Fruit fly (Drosophila melanogaster) whole organism, embryonic: Measurements from ENCODE around the gene mxc.
A peak's percentile ranks its signal among the peaks of the same experiment; 100 is the strongest.

Experiments
- Adf1 ChIP-seq: fragments of 200-800 bp; sonication (Bioruptor generic); IDR thresholded peaks from 2 replicates; pipeline ENCODE4 v1.3.6; 2022; ENCODE audit warnings: missing biosample characterization, missing genetic modification characterization
- BEAF-32 ChIP-seq: fragments of 200-800 bp; sonication (Bioruptor generic); optimal IDR thresholded peaks from 3 replicates; lab custom pipeline; 2017; ENCODE audit warnings: missing biosample characterization, missing genetic modification characterization, mild to moderate bottlenecking, moderate library complexity, missing genetic modification reagents
- Blimp-1 ChIP-seq: fragments of 200-800 bp; sonication (Bioruptor generic); optimal IDR thresholded peaks from 3 replicates; lab custom pipeline; 2018; ENCODE audit warnings: missing biosample characterization, missing genetic modification characterization, mild to moderate bottlenecking, moderate library complexity, missing genetic modification reagents
- BtbVII ChIP-seq: fragments of 200-800 bp; sonication (Bioruptor generic); optimal IDR thresholded peaks from 3 replicates; lab custom pipeline; 2017; ENCODE audit warnings: missing biosample characterization, mild to moderate bottlenecking, missing genetic modification characterization
- CG10147 ChIP-seq: fragments of 200-800 bp; sonication (Bioruptor generic); optimal IDR thresholded peaks from 2 replicates; lab custom pipeline; 2019; ENCODE audit warnings: missing biosample characterization, mild to moderate bottlenecking, missing genetic modification characterization, moderate library complexity
- CG10209 ChIP-seq: fragments of 200-800 bp; sonication (Bioruptor generic); optimal IDR thresholded peaks from 3 replicates; lab custom pipeline; 2017; ENCODE audit warnings: missing biosample characterization, mild to moderate bottlenecking, missing genetic modification characterization, missing genetic modification reagents
- CG10959 ChIP-seq: fragments of 200-800 bp; sonication (Bioruptor generic); IDR thresholded peaks from 2 replicates; pipeline ENCODE4 v1.3.6; 2022; ENCODE audit warnings: missing biosample characterization, missing genetic modification characterization
- CG1647 ChIP-seq: fragments of 200-800 bp; sonication (Bioruptor generic); optimal IDR thresholded peaks from 3 replicates; lab custom pipeline; 2016; ENCODE audit warnings: missing biosample characterization, missing genetic modification characterization
- CG2120 ChIP-seq: fragments of 200-800 bp; sonication (Bioruptor generic); optimal IDR thresholded peaks from 3 replicates; lab custom pipeline; 2016; ENCODE audit warnings: missing biosample characterization, missing genetic modification characterization
- CG34224 ChIP-seq: fragments of 200-800 bp; sonication (Bioruptor generic); IDR thresholded peaks from 3 replicates; pipeline ENCODE4 v1.3.6; 2022; ENCODE audit warnings: missing biosample characterization, missing genetic modification characterization; ENCODE audit not compliant: partially characterized antibody
- CG4820 ChIP-seq: fragments of 200-800 bp; sonication (Bioruptor generic); optimal IDR thresholded peaks from 3 replicates; lab custom pipeline; 2016; ENCODE audit warnings: missing biosample characterization, missing genetic modification characterization
- CG5245 ChIP-seq: fragments of 200-800 bp; sonication (Bioruptor generic); optimal IDR thresholded peaks from 3 replicates; lab custom pipeline; 2016; ENCODE audit warnings: missing biosample characterization, missing genetic modification characterization
- CG7556 ChIP-seq: fragments of 200-800 bp; sonication (Bioruptor generic); optimal IDR thresholded peaks from 2 replicates; lab custom pipeline; 2017; ENCODE audit warnings: missing biosample characterization, mild to moderate bottlenecking, missing genetic modification characterization
- CG9727 ChIP-seq: fragments of 200-800 bp; sonication (Bioruptor generic); optimal IDR thresholded peaks from 3 replicates; lab custom pipeline; 2017; ENCODE audit warnings: missing biosample characterization, mild to moderate bottlenecking, missing genetic modification characterization
- CHES-1-like ChIP-seq: fragments of 200-800 bp; sonication (Bioruptor generic); optimal IDR thresholded peaks from 2 replicates; lab custom pipeline; 2016; ENCODE audit warnings: missing biosample characterization, missing genetic modification characterization
- Chrac-16 ChIP-seq: fragments of 200-800 bp; sonication (Bioruptor generic); optimal IDR thresholded peaks from 3 replicates; lab custom pipeline; 2016; ENCODE audit warnings: missing biosample characterization, missing genetic modification characterization
- Dp ChIP-seq: fragments of 200-800 bp; sonication (Bioruptor generic); optimal IDR thresholded peaks from 2 replicates; lab custom pipeline; 2018; ENCODE audit warnings: missing biosample characterization, mild to moderate bottlenecking, missing genetic modification characterization, moderate library complexity
- Ets97D ChIP-seq: fragments of 200-800 bp; sonication (Bioruptor generic); optimal IDR thresholded peaks from 3 replicates; lab custom pipeline; 2016; ENCODE audit warnings: missing biosample characterization, missing genetic modification characterization
- Gug ChIP-seq: fragments of 200-800 bp; sonication (Bioruptor generic); IDR thresholded peaks from 4 replicates; pipeline ENCODE4 v1.3.6; 2022; ENCODE audit warnings: missing biosample characterization, missing genetic modification characterization
- HLHmδ ChIP-seq: fragments of 200-800 bp; sonication (Bioruptor generic); optimal IDR thresholded peaks from 2 replicates; lab custom pipeline; 2018; ENCODE audit warnings: missing biosample characterization, mild to moderate bottlenecking, missing genetic modification characterization, moderate library complexity
- Hand ChIP-seq: fragments of 200-800 bp; sonication (Bioruptor generic); optimal IDR thresholded peaks from 2 replicates; lab custom pipeline; 2017; ENCODE audit warnings: mild to moderate bottlenecking, missing biosample characterization, missing genetic modification reagents, missing genetic modification characterization
- Mad ChIP-seq: fragments of 200-800 bp; sonication (Bioruptor generic); optimal IDR thresholded peaks from 2 replicates; lab custom pipeline; 2016; ENCODE audit warnings: missing biosample characterization, missing genetic modification characterization
- Oli ChIP-seq: fragments of 200-800 bp; sonication (Bioruptor generic); optimal IDR thresholded peaks from 2 replicates; lab custom pipeline; 2018; ENCODE audit warnings: missing biosample characterization, mild to moderate bottlenecking, missing genetic modification characterization, moderate library complexity
- Pdp1 ChIP-seq, 2 experiments: fragments of 200-800 bp; sonication (Bioruptor generic); optimal IDR thresholded peaks; 3 replicates each; lab custom pipeline; 2016; ENCODE audit warnings: missing biosample characterization in 2 of 2, missing genetic modification characterization in 2 of 2, mild to moderate bottlenecking in 1 of 2, moderate library complexity in 1 of 2
- Ravus ChIP-seq: fragments of 200-800 bp; sonication (Bioruptor generic); IDR thresholded peaks from 2 replicates; pipeline ENCODE4 v1.3.6; 2022; ENCODE audit warnings: missing biosample characterization, missing genetic modification characterization
- Side ChIP-seq: fragments of 200-800 bp; sonication (Bioruptor generic); optimal IDR thresholded peaks from 2 replicates; lab custom pipeline; 2016; ENCODE audit warnings: missing biosample characterization, missing genetic modification characterization
- TFAM ChIP-seq: fragments of 200-800 bp; sonication (Bioruptor generic); optimal IDR thresholded peaks from 2 replicates; lab custom pipeline; 2017; ENCODE audit warnings: missing biosample characterization, missing genetic modification characterization, inconsistent platforms
- ap ChIP-seq: fragments of 200-800 bp; sonication (Bioruptor generic); IDR thresholded peaks from 2 replicates; pipeline ENCODE4 v1.3.6; 2022; ENCODE audit warnings: missing biosample characterization, missing genetic modification characterization
- az2 ChIP-seq: fragments of 200-800 bp; sonication (Bioruptor generic); optimal IDR thresholded peaks from 3 replicates; lab custom pipeline; 2016; ENCODE audit warnings: missing biosample characterization, missing genetic modification characterization
- chinmo ChIP-seq: fragments of 200-800 bp; sonication (Bioruptor generic); IDR thresholded peaks from 4 replicates; pipeline ENCODE4 v1.3.6; 2022; ENCODE audit warnings: missing biosample characterization, missing genetic modification characterization; ENCODE audit not compliant: partially characterized antibody
- ci ChIP-seq: fragments of 200-800 bp; sonication (Bioruptor generic); IDR thresholded peaks from 3 replicates; pipeline ENCODE4 v1.3.6; 2022; ENCODE audit warnings: missing biosample characterization, missing genetic modification characterization
- corto ChIP-seq: fragments of 200-800 bp; sonication (Bioruptor generic); optimal IDR thresholded peaks from 2 replicates; lab custom pipeline; 2016; ENCODE audit warnings: missing biosample characterization, mild to moderate bottlenecking, missing genetic modification characterization, moderate library complexity
- crol ChIP-seq: fragments of 200-800 bp; sonication (Bioruptor generic); IDR thresholded peaks from 2 replicates; pipeline ENCODE4 v1.3.6; 2022; ENCODE audit warnings: missing biosample characterization, missing genetic modification characterization
- cwo ChIP-seq: fragments of 200-800 bp; sonication (Bioruptor generic); optimal IDR thresholded peaks from 3 replicates; lab custom pipeline; 2017; ENCODE audit warnings: missing biosample characterization, missing genetic modification characterization, mild to moderate bottlenecking, moderate library complexity, missing genetic modification reagents
- fd96Cb ChIP-seq: fragments of 200-800 bp; sonication (Bioruptor generic); optimal IDR thresholded peaks from 2 replicates; lab custom pipeline; 2018; ENCODE audit warnings: missing biosample characterization, mild to moderate bottlenecking, missing genetic modification characterization, moderate library complexity
- insv ChIP-seq, 2 experiments: fragments of 200-800 bp; sonication (Bioruptor generic); optimal IDR thresholded peaks; 3 replicates each; lab custom pipeline; 2016 to 2018; ENCODE audit warnings: missing biosample characterization in 2 of 2, missing genetic modification characterization in 2 of 2
- mirr ChIP-seq: fragments of 200-800 bp; sonication (Bioruptor generic); optimal IDR thresholded peaks from 3 replicates; lab custom pipeline; 2018; ENCODE audit warnings: missing biosample characterization, mild to moderate bottlenecking, missing genetic modification characterization
- odd ChIP-seq: fragments of 200-800 bp; sonication (Bioruptor generic); optimal IDR thresholded peaks from 2 replicates; lab custom pipeline; 2017; ENCODE audit warnings: missing biosample characterization, mild to moderate bottlenecking, missing genetic modification characterization
- phol ChIP-seq: fragments of 200-800 bp; sonication (Bioruptor generic); optimal IDR thresholded peaks from 3 replicates; lab custom pipeline; 2018; ENCODE audit warnings: missing biosample characterization, mild to moderate bottlenecking, missing genetic modification characterization, moderate library complexity
- ranshi ChIP-seq: fragments of 200-800 bp; sonication (Bioruptor generic); IDR thresholded peaks from 2 replicates; pipeline ENCODE4 v1.3.6; 2022; ENCODE audit warnings: missing biosample characterization, missing genetic modification characterization
- run ChIP-seq: fragments of 200-800 bp; sonication (Bioruptor generic); optimal IDR thresholded peaks from 3 replicates; lab custom pipeline; 2018; ENCODE audit warnings: missing biosample characterization, mild to moderate bottlenecking, missing genetic modification characterization
- sens-2 ChIP-seq: fragments of 200-800 bp; sonication (Bioruptor generic); IDR thresholded peaks from 2 replicates; pipeline ENCODE4 v1.3.6; 2022; ENCODE audit warnings: missing biosample characterization, missing genetic modification characterization
- slbo ChIP-seq: fragments of 200-800 bp; sonication (Bioruptor generic); IDR thresholded peaks from 2 replicates; pipeline ENCODE4 v1.3.6; 2022; ENCODE audit warnings: missing biosample characterization, missing genetic modification characterization
- sug ChIP-seq: fragments of 200-800 bp; optimal IDR thresholded peaks from 2 replicates; lab custom pipeline; 2019; ENCODE audit warnings: missing biosample characterization, mild to moderate bottlenecking, missing genetic modification characterization, moderate library complexity
- wdn ChIP-seq: fragments of 200-800 bp; sonication (Bioruptor generic); IDR thresholded peaks from 2 replicates; pipeline ENCODE4 v1.3.6; 2022; ENCODE audit warnings: missing biosample characterization, missing genetic modification characterization

Gene mxc

dm6 chrX:9226837-9227236 is 16.4 kb downstream of the mxc start, which contains the start of gene Gr8a:
Gene Gr8a (plus strand): TSS chrX:9227137.
- no peak for TF ChIP-seq Mad
- TF ChIP-seq HLHmδ (GFP tag; lab: Kevin White, UChicago): no peak
- TF ChIP-seq mirr (GFP tag; lab: Kevin White, UChicago): no peak
- no peak for TF ChIP-seq cwo (GFP tag; lab: Kevin White, UChicago)
- TF ChIP-seq Hand (GFP tag; lab: Kevin White, UChicago): no peak
- no peak for TF ChIP-seq CG10959 (GFP tag; lab: Robert Waterston, UW)
- TF ChIP-seq CG4820: no peak
- TF ChIP-seq Side (GFP tag; lab: Kevin White, UChicago): no peak
- TF ChIP-seq slbo (GFP tag; lab: Robert Waterston, UW): no peak
- TF ChIP-seq Chrac-16 (GFP tag; lab: Kevin White, UChicago): no peak
- TF ChIP-seq, all 482 proteins: peak for 0

dm6 chrX:9225137-9225536 is 18.1 kb downstream of the mxc start, which contains the start of gene CG15370:
Gene CG15370 (plus strand): TSS chrX:9225437.
- TF ChIP-seq CG10209 (no peak), phol (tag; lab: Kevin White, UChicago) (no peak), ap (GFP tag; lab: Robert Waterston, UW) (no peak), CHES-1-like (GFP tag; lab: Kevin White, UChicago) (no peak), odd (no peak), ci (GFP tag; lab: Robert Waterston, UW) (no peak)
- TF ChIP-seq, all 482 proteins: peak for 0

dm6 chrX:9224423-9224822 is 18.8 kb downstream of the mxc start:
- peak; percentile 90 for TF ChIP-seq Blimp-1 (GFP tag; lab: Kevin White, UChicago)
- peak; percentile 17; the same call in 1 of the 2 replicates for TF ChIP-seq crol (GFP tag; lab: Robert Waterston, UW)
- no peak for TF ChIP-seq corto (GFP tag; lab: Kevin White, UChicago)
- peak in 1 of 2 experiments; percentile 41 for TF ChIP-seq Pdp1 (GFP tag; optimal IDR thresholded peaks at IDR 0.05; lab: Kevin White, UChicago)

dm6 chrX:9223182-9223581 is 20.1 kb downstream of the mxc start, which contains the start of gene t:
Gene t (minus strand): TSS chrX:9223257.
- 0 out of 4 replicates have a peak, but pooled peaks have one; percentile 29 for TF ChIP-seq chinmo
- TF ChIP-seq Adf1 (GFP tag; lab: Robert Waterston, UW): peak; percentile 95
- no peak for TF ChIP-seq CG10147 (GFP tag; lab: Kevin White, UChicago)
- no peak for TF ChIP-seq CG9727 (GFP tag; lab: Kevin White, UChicago)
- TF ChIP-seq fd96Cb (tag; lab: Kevin White, UChicago): no peak
- no peak for TF ChIP-seq Pdp1 (GFP tag; optimal IDR thresholded peaks at IDR 0.05; lab: Kevin White, UChicago)
- TF ChIP-seq ranshi (GFP tag; lab: Robert Waterston, UW): no peak
- TF ChIP-seq phol (tag; lab: Kevin White, UChicago): no peak
- peak; percentile 25; the same call in 1 of the 3 replicates for TF ChIP-seq CG34224
- peak; percentile 11 for TF ChIP-seq CG7556 (GFP tag; lab: Kevin White, UChicago)
- TF ChIP-seq CG2120 (GFP tag; lab: Kevin White, UChicago): peak; percentile 19
- TF ChIP-seq Oli: no peak
- TF ChIP-seq wdn (GFP tag; lab: Robert Waterston, UW): 0 out of 2 replicates have a peak, but pooled peaks have one; percentile 13
- peak; percentile 5 for TF ChIP-seq az2
- no peak for TF ChIP-seq TFAM (GFP tag; lab: Kevin White, UChicago)
- no peak for TF ChIP-seq Dp (GFP tag; lab: Kevin White, UChicago)
- TF ChIP-seq insv (GFP tag; optimal IDR thresholded peaks at IDR 0.05; lab: Kevin White, UChicago): peak in 1 of 2 experiments; percentile 28
- TF ChIP-seq sens-2 (GFP tag; lab: Robert Waterston, UW): no peak
- no peak for TF ChIP-seq BEAF-32 (GFP tag; lab: Kevin White, UChicago)
- no peak for TF ChIP-seq run (tag; lab: Kevin White, UChicago)
- TF ChIP-seq Ravus (GFP tag; lab: Robert Waterston, UW): no peak
- TF ChIP-seq sug (tag; lab: Kevin White, UChicago): no peak
- no peak for TF ChIP-seq BtbVII (GFP tag; lab: Kevin White, UChicago)
- TF ChIP-seq CG1647 (GFP tag; lab: Kevin White, UChicago): no peak
- TF ChIP-seq Ets97D (GFP tag; lab: Kevin White, UChicago): no peak
- TF ChIP-seq CG5245 (GFP tag; lab: Kevin White, UChicago): no peak
- no peak for TF ChIP-seq Gug (GFP tag; lab: Robert Waterston, UW)
